Worm (Caenorhabditis elegans) whole organism, L4/young adult: Measurements from ENCODE around the gene gmeb-2.

Experiments used
- W03F9.2 ChIP-seq: fragments of 150-350 bp; optimal IDR thresholded peaks from 2 replicates; lab custom pipeline; 2014; ENCODE audit warnings: missing biosample characterization, missing genetic modification characterization
- dao-5 ChIP-seq: sonication (generic microtip); optimal IDR thresholded peaks from 2 replicates; lab custom pipeline; 2016; ENCODE audit warnings: missing genotype, missing genetic modification characterization, moderate library complexity, missing compliant biosample characterization
- him-1 ChIP-seq: sonication (generic microtip); optimal IDR thresholded peaks from 2 replicates; lab custom pipeline; 2016; ENCODE audit warnings: missing genotype, missing genetic modification reagents, missing genetic modification characterization, missing compliant biosample characterization

DNA sequence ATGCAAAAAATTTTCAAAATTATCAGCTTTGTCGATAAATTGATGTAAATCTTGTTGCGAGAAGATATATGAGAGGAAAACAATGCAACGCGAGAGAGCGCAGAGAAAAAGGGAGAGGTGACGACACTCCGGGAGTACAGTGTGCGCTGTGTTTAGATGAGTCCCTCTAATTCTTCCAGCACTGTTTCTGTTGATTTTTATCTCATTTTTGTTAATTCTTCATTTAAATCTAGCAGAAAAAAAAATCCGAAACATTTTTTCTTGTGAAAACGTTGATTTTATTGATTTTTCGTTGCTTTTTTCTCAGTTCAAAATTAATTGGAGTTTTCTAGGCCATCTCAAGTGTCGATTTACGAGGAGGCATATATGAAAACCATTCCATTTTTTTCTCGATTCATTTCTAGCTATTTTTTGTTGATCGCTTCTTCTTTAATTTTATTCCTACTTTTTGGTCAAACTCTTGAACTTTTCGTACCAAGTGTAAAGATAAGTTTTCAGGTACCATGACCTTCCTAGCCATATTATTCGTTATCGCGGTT is 29.4 kb upstream of the gmeb-2 start, which contains the start of gene acl-1:
- TF ChIP-seq him-1 (tag; lab: Kevin White, UChicago), result peak; percentile 62
- no peak for TF ChIP-seq dao-5
- TF ChIP-seq W03F9.2 (tag; lab: Kevin White, UChicago), result peak; percentile 11
